Fruit fly (Drosophila melanogaster): ENCODE data around the gene mus312.

The mus312 gene

DNA sequence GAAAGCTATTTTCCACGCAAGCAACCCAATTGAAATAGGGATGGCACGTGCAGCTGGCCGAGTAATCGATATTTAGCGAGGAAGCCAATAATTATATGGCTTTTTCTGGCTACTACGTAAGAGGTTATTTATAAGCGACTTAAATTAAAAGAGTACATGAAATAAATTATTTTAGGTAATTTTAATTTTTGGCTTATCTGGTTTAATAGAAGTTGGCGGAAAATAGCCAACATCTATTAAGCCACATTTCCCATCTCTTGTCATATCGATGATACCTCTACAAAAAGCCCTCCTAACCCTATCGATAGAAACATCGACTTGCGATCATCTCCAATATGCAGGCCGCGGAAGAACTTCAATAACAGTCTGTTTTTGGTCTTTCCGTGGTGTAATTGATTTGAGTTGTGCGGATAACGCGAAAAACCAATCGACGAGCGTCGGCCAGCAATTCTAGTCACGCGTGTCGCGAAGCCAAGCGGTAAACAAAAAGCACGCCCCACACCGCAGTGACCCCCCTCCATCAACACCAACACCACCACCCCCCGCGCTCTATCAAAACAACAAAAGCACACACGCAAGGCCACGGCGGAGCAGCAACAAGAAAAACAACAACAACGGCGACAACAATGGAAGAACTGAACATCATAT lies 19.2 kb downstream of the mus312 start, which contains the start of the genes Srp19 and qm (continued):
- TF ChIP-seq bsh (GFP tag; optimal IDR thresholded peaks at IDR 0.05) (peak; percentile 13 to 36), CG16863 (GFP tag; optimal IDR thresholded peaks at IDR 0.05) (peak; percentile 25), CG8944 (GFP tag; optimal IDR thresholded peaks at IDR 0.05) (peak; percentile 47), CG11723 (GFP tag; optimal IDR thresholded peaks at IDR 0.05) (no peak), CG13123 (GFP tag; optimal IDR thresholded peaks at IDR 0.05) (no peak), CG14667 (GFP tag; IDR thresholded peaks at IDR 0.05) (peak; percentile 30; the same call in 1 of the 2 replicates), CG12769 (tag; optimal IDR thresholded peaks at IDR 0.05) (peak; percentile 24), Taf1 (GFP tag; IDR thresholded peaks at IDR 0.05) (0 out of 2 replicates have a peak, but pooled peaks have one; percentile 17), Ada2b (GFP tag; IDR thresholded peaks at IDR 0.05) (peak; percentile 31; the same call in 1 of the 2 replicates), esg (GFP tag; conservative IDR thresholded peaks at IDR 0.05) (peak; percentile 21; the same call in 1 of the 2 replicates), CG6254 (GFP tag; optimal IDR thresholded peaks at IDR 0.05) (no peak), unpg (GFP tag; optimal IDR thresholded peaks at IDR 0.05) (peak; percentile 42), gro (GFP tag; optimal IDR thresholded peaks at IDR 0.05) (peak; percentile 36), Lim3 (GFP tag; IDR thresholded peaks at IDR 0.05) (no peak), MESR4 (GFP tag; optimal IDR thresholded peaks at IDR 0.05) (peak; percentile 71), dmrt11E (tag; optimal IDR thresholded peaks at IDR 0.05) (peak; percentile 23), dmrt99B (tag; optimal IDR thresholded peaks at IDR 0.05) (peak; percentile 27), CG2712 (tag; optimal IDR thresholded peaks at IDR 0.05) (peak; percentile 68), yki (optimal IDR thresholded peaks at IDR 0.05) (no peak), Deaf1 (tag; optimal IDR thresholded peaks at IDR 0.05) (peak; percentile 2), Hr3 (GFP tag; optimal IDR thresholded peaks at IDR 0.05) (peak; percentile 57), sens (GFP tag) (peak; percentile 84), B-H2 (GFP tag; optimal IDR thresholded peaks at IDR 0.05) (no peak), pzg (GFP tag; optimal IDR thresholded peaks at IDR 0.05) (peak; percentile 66), Hr78 (GFP tag; optimal IDR thresholded peaks at IDR 0.05) (peak in 1 of 2 experiments; percentile 96), lmd (GFP tag; IDR thresholded peaks at IDR 0.05) (peak; percentile 36; the same call in 1 of the 2 replicates), Optix (GFP tag; IDR thresholded peaks at IDR 0.05) (peak; percentile 29; the same call in 1 of the 3 replicates), CG7963 (GFP tag; IDR thresholded peaks at IDR 0.05; ENCODE audit: partially characterized antibody) (no peak; the same call in 2 of the 3 replicates), cato (GFP tag; optimal IDR thresholded peaks at IDR 0.05; ENCODE audit: borderline replicate concordance) (peak; percentile 15), sens-2 (GFP tag; IDR thresholded peaks at IDR 0.05) (no peak), CG34422 (GFP tag; IDR thresholded peaks at IDR 0.05) (peak; percentile 86; the same call in 2 of the 3 replicates), klu (GFP tag; IDR thresholded peaks at IDR 0.05) (peak; percentile 61; the same call in 1 of the 2 replicates), CG4360 (GFP tag; IDR thresholded peaks at IDR 0.05) (peak; percentile 79), H2.0 (GFP tag; IDR thresholded peaks at IDR 0.05) (0 out of 2 replicates have a peak, but pooled peaks have one; percentile 2), Rfx (GFP tag; IDR thresholded peaks at IDR 0.05) (peak; percentile 51; the same call in 1 of the 2 replicates), ATbp (GFP tag; optimal IDR thresholded peaks at IDR 0.05) (no peak), CG11560 (tag; IDR thresholded peaks at IDR 0.05) (no peak), ato (GFP tag; IDR thresholded peaks at IDR 0.05; ENCODE audit: partially characterized antibody) (peak; percentile 62; the same call in 1 of the 2 replicates), Antp (GFP tag; optimal IDR thresholded peaks at IDR 0.05) (peak; percentile 60), stwl (tag; optimal IDR thresholded peaks at IDR 0.05) (peak; percentile 20), D19B (GFP tag; optimal IDR thresholded peaks at IDR 0.05) (no peak), NfI (GFP tag; optimal IDR thresholded peaks at IDR 0.05) (peak; percentile 0), nom (GFP tag; optimal IDR thresholded peaks at IDR 0.05) (peak; percentile 65), amos (GFP tag; IDR thresholded peaks at IDR 0.05; ENCODE audit: partially characterized antibody) (peak; percentile 77), Spps (tag; optimal IDR thresholded peaks at IDR 0.05) (no peak), CG17359 (tag; optimal IDR thresholded peaks at IDR 0.05) (no peak), CG7372 (GFP tag; IDR thresholded peaks at IDR 0.05) (no peak), stc (GFP tag; IDR thresholded peaks at IDR 0.05) (peak; percentile 19; the same call in 1 of the 2 replicates), Hmr (GFP tag; optimal IDR thresholded peaks at IDR 0.05) (peak; percentile 62)

All from whole organism, embryonic.